Worm (Caenorhabditis elegans): ENCODE measurements around the gene tac-1.
"Not testable (repeated sequence)": the region's sequence is repeated elsewhere in the genome, so short reads cannot be mapped to it uniquely, and the experiment has no call there.

- not testable (repeated sequence) for TF ChIP-seq ama-1 (optimal IDR thresholded peaks at IDR 0.05); arid-1 (GFP tag; conservative IDR thresholded peaks at IDR 0.05); ztf-11 (tag; optimal IDR thresholded peaks at IDR 0.05); ZK546.5 (tag; optimal IDR thresholded peaks at IDR 0.05); aly-2 (tag; optimal IDR thresholded peaks at IDR 0.05); egl-27 (tag; optimal IDR thresholded peaks at IDR 0.05); mdl-1 (tag; optimal IDR thresholded peaks at IDR 0.05)
- TF ChIP-seq nhr-42 (GFP tag; IDR thresholded peaks at IDR 0.05), result peak; percentile 68; the same call in 1 of the 2 replicates
Measured at ce11 chrII:14762528-14762927, 8.9 kb upstream of the tac-1 start.

Data from whole organism, L4 larva.